Fruit fly (Drosophila melanogaster): ENCODE results near the gene RhoGAP68F.
A peak's percentile ranks its signal among the peaks of the same experiment; 100 is the strongest.

Gene RhoGAP68F

dm6 chr3L:12119875-12120485 lies 18.7 kb upstream of the RhoGAP68F start, which contains the start of gene CG11560 (continued):
- no peak for TF ChIP-seq gt (GFP tag; IDR thresholded peaks at IDR 0.05)
- TF ChIP-seq CG12659 (GFP tag; optimal IDR thresholded peaks at IDR 0.05) = peak; percentile 42
- peak; percentile 79 for TF ChIP-seq MBD-R2 (GFP tag; IDR thresholded peaks at IDR 0.05)
- TF ChIP-seq crc (GFP tag; optimal IDR thresholded peaks at IDR 0.05) = no peak
- TF ChIP-seq CG18262 (tag; optimal IDR thresholded peaks at IDR 0.05) = no peak
- peak; percentile 82 for TF ChIP-seq stwl (tag; optimal IDR thresholded peaks at IDR 0.05)
- no peak for TF ChIP-seq prd (optimal IDR thresholded peaks at IDR 0.05)
- TF ChIP-seq prd (GFP tag; IDR thresholded peaks at IDR 0.05) = no peak
- no peak for TF ChIP-seq gcm (GFP tag; optimal IDR thresholded peaks at IDR 0.05)
- TF ChIP-seq caup (GFP tag; optimal IDR thresholded peaks at IDR 0.05; ENCODE audit: severe bottlenecking) = no peak
- no peak for TF ChIP-seq CG7745 (tag; optimal IDR thresholded peaks at IDR 0.05)
- TF ChIP-seq CG3726 (GFP tag; IDR thresholded peaks at IDR 0.05) = no peak
- peak; percentile 28; the same call in 1 of the 3 replicates for TF ChIP-seq zen2 (GFP tag; IDR thresholded peaks at IDR 0.05; ENCODE audit: partially characterized antibody)
- TF ChIP-seq MESR4 (GFP tag; optimal IDR thresholded peaks at IDR 0.05) = peak; percentile 72
- peak; percentile 19 for TF ChIP-seq Ets97D (GFP tag; optimal IDR thresholded peaks at IDR 0.05)
- TF ChIP-seq ranshi (GFP tag; IDR thresholded peaks at IDR 0.05) = no peak
- TF ChIP-seq Bgb (GFP tag; IDR thresholded peaks at IDR 0.05; ENCODE audit: partially characterized antibody) = peak; percentile 67
- TF ChIP-seq fd102C (GFP tag; optimal IDR thresholded peaks at IDR 0.05) = no peak
- no peak for TF ChIP-seq CG17385 (GFP tag; optimal IDR thresholded peaks at IDR 0.05)
- no peak for TF ChIP-seq z (GFP tag; IDR thresholded peaks at IDR 0.05)
- peak; percentile 73 for TF ChIP-seq unc-4 (GFP tag; IDR thresholded peaks at IDR 0.05; ENCODE audit: partially characterized antibody)
- peak; percentile 43 for TF ChIP-seq phol (tag; optimal IDR thresholded peaks at IDR 0.05)
- TF ChIP-seq knrl (GFP tag; IDR thresholded peaks at IDR 0.05; ENCODE audit: partially characterized antibody) = peak; percentile 42; the same call in 2 of the 3 replicates
- TF ChIP-seq insv (GFP tag; optimal IDR thresholded peaks at IDR 0.05) = no peak
- TF ChIP-seq Med (GFP tag) = peak; percentile 76
- TF ChIP-seq Antp (GFP tag; optimal IDR thresholded peaks at IDR 0.05) = no peak
- TF ChIP-seq CG10431 (GFP tag; optimal IDR thresholded peaks at IDR 0.05) = no peak
- TF ChIP-seq chinmo (GFP tag; IDR thresholded peaks at IDR 0.05; ENCODE audit: partially characterized antibody) = 0 out of 4 replicates have a peak, but pooled peaks have one; percentile 29
- TF ChIP-seq CG31365 (tag; optimal IDR thresholded peaks at IDR 0.05) = no peak
- peak; percentile 53; the same call in 1 of the 3 replicates for TF ChIP-seq CG7963 (GFP tag; IDR thresholded peaks at IDR 0.05; ENCODE audit: partially characterized antibody)
- TF ChIP-seq CG7357 (GFP tag; IDR thresholded peaks at IDR 0.05) = 0 out of 3 replicates have a peak, but pooled peaks have one; percentile 36
- TF ChIP-seq CG1792 (GFP tag; optimal IDR thresholded peaks at IDR 0.05) = no peak
- no peak for TF ChIP-seq CG4360 (GFP tag; IDR thresholded peaks at IDR 0.05)
- TF ChIP-seq CG17829 (tag; optimal IDR thresholded peaks at IDR 0.05) = peak; percentile 2
- peak; percentile 73 for TF ChIP-seq Scr (GFP tag; IDR thresholded peaks at IDR 0.05; ENCODE audit: partially characterized antibody)
- TF ChIP-seq trem (tag; optimal IDR thresholded peaks at IDR 0.05) = peak; percentile 31
- TF ChIP-seq trh (GFP tag; optimal IDR thresholded peaks at IDR 0.05) = no peak
- TF ChIP-seq CG6791 (GFP tag; IDR thresholded peaks at IDR 0.05; ENCODE audit: partially characterized antibody) = peak; percentile 55; the same call in 2 of the 3 replicates
- TF ChIP-seq bbx (GFP tag; IDR thresholded peaks at IDR 0.05; ENCODE audit: partially characterized antibody) = peak; percentile 66
- TF ChIP-seq CG34224 (GFP tag; IDR thresholded peaks at IDR 0.05; ENCODE audit: partially characterized antibody) = peak; percentile 67
- no peak for TF ChIP-seq Fer3 (tag; optimal IDR thresholded peaks at IDR 0.05)
- no peak for TF ChIP-seq CTCF (GFP tag; optimal IDR thresholded peaks at IDR 0.05)
- TF ChIP-seq CG5180 (GFP tag; optimal IDR thresholded peaks at IDR 0.05) = no peak
- no peak for TF ChIP-seq Usf (GFP tag; optimal IDR thresholded peaks at IDR 0.05)
- TF ChIP-seq BEAF-32 (GFP tag; optimal IDR thresholded peaks at IDR 0.05) = peak; percentile 76
- TF ChIP-seq CG4707 (GFP tag; optimal IDR thresholded peaks at IDR 0.05) = no peak
- TF ChIP-seq CG1603 (tag; optimal IDR thresholded peaks at IDR 0.05) = peak; percentile 37
- peak; percentile 66; the same call in 2 of the 3 replicates for TF ChIP-seq CG14860 (GFP tag; IDR thresholded peaks at IDR 0.05; ENCODE audit: partially characterized antibody)

All from whole organism, embryonic.